Fruit fly (Drosophila melanogaster) whole organism, wandering third instar larva: ENCODE results near the gene nAChRalpha7.

ENCODE experiments used
- Abd-B ChIP-seq: fragments of >200 bp; optimal IDR thresholded peaks from 2 replicates; lab custom pipeline; 2017; ENCODE audit warnings: missing biosample characterization, missing genetic modification characterization
- CG32264 ChIP-seq: fragments of 200-800 bp; sonication (Bioruptor generic); optimal IDR thresholded peaks from 2 replicates; lab custom pipeline; 2016; ENCODE audit warnings: missing biosample characterization, missing genetic modification characterization
- CG9705 ChIP-seq: fragments of 200-800 bp; sonication (Bioruptor generic); optimal IDR thresholded peaks from 2 replicates; lab custom pipeline; 2018; ENCODE audit warnings: missing biosample characterization, mild to moderate bottlenecking, missing genetic modification characterization
- CrebA ChIP-seq: fragments of 200-800 bp; sonication (Bioruptor generic); optimal IDR thresholded peaks from 2 replicates; lab custom pipeline; 2016; ENCODE audit warnings: missing biosample characterization, mild to moderate bottlenecking, missing genetic modification characterization, borderline replicate concordance
- Dfd ChIP-seq: fragments of >200 bp; optimal IDR thresholded peaks from 2 replicates; lab custom pipeline; 2017; ENCODE audit warnings: missing biosample characterization, missing genetic modification characterization
- Dif ChIP-seq: fragments of 200-275, 200-300 bp; sonication (Bioruptor generic); optimal IDR thresholded peaks from 2 replicates; lab custom pipeline; 2018; ENCODE audit warnings: missing biosample characterization, missing genetic modification characterization; ENCODE audit not compliant: partially characterized antibody
- GATAd ChIP-seq: sonication (Bioruptor generic); optimal IDR thresholded peaks from 2 replicates; lab custom pipeline; 2016; ENCODE audit warnings: missing biosample characterization, missing genetic modification characterization
- HLH106 ChIP-seq: fragments of 200-800 bp; optimal IDR thresholded peaks from 3 replicates; lab custom pipeline; 2019; ENCODE audit warnings: missing biosample characterization, mild to moderate bottlenecking, missing genetic modification characterization, moderate library complexity
- Hnf4 ChIP-seq: fragments of 200-800 bp; sonication (Bioruptor generic); optimal IDR thresholded peaks from 2 replicates; lab custom pipeline; 2016; ENCODE audit warnings: missing biosample characterization, mild to moderate bottlenecking, missing genetic modification characterization
- Hr78 ChIP-seq: fragments of >200 bp; optimal IDR thresholded peaks from 2 replicates; lab custom pipeline; 2017; ENCODE audit warnings: missing biosample characterization, missing genetic modification characterization
- Hr83 ChIP-seq: fragments of 200-300 bp; sonication (Bioruptor generic); optimal IDR thresholded peaks from 2 replicates; lab custom pipeline; 2016; ENCODE audit warnings: missing biosample characterization, mild to moderate bottlenecking, missing genetic modification characterization, moderate library complexity; ENCODE audit not compliant: poor library complexity, severe bottlenecking
- Jra ChIP-seq: sonication (Bioruptor generic); optimal IDR thresholded peaks from 2 replicates; lab custom pipeline; 2016; ENCODE audit warnings: missing biosample characterization, missing genetic modification characterization
- Mio ChIP-seq: sonication (Bioruptor generic); optimal IDR thresholded peaks from 2 replicates; lab custom pipeline; 2016; ENCODE audit warnings: missing biosample characterization, missing genetic modification characterization
- Myc ChIP-seq: fragments of >200 bp; optimal IDR thresholded peaks from 2 replicates; lab custom pipeline; 2017
- N ChIP-seq: fragments of >200 bp; optimal IDR thresholded peaks from 2 replicates; lab custom pipeline; 2018; ENCODE audit warnings: missing biosample characterization, missing external identifiers, missing genetic modification characterization
- OdsH ChIP-seq: fragments of 200-800 bp; sonication (Bioruptor generic); optimal IDR thresholded peaks from 2 replicates; lab custom pipeline; 2016; ENCODE audit warnings: missing biosample characterization, mild to moderate bottlenecking, missing genetic modification characterization
- Rel ChIP-seq, 2 experiments: fragments of 200-800 bp; sonication (Bioruptor generic) in 1 of 2; optimal IDR thresholded peaks; 2 replicates in 1 of 2; 3 replicates in 1 of 2; lab custom pipeline; 2016 to 2019; ENCODE audit warnings: mild to moderate bottlenecking in 2 of 2, missing biosample characterization in 2 of 2, missing genetic modification characterization in 2 of 2, moderate library complexity in 1 of 2
- Sp1 ChIP-seq: fragments of 200-800 bp; sonication (Bioruptor generic); optimal IDR thresholded peaks from 3 replicates; lab custom pipeline; 2019; ENCODE audit warnings: missing biosample characterization, mild to moderate bottlenecking, missing genetic modification characterization, moderate library complexity
- Vsx2 ChIP-seq: fragments of 200-300, 225-300 bp; sonication (Bioruptor generic); optimal IDR thresholded peaks from 2 replicates; lab custom pipeline; 2018; ENCODE audit warnings: missing biosample characterization, missing genetic modification characterization; ENCODE audit not compliant: partially characterized antibody
- br ChIP-seq: fragments of 200-800 bp; sonication (Bioruptor generic); optimal IDR thresholded peaks from 2 replicates; lab custom pipeline; 2016; ENCODE audit warnings: missing biosample characterization, missing genetic modification characterization
- brk ChIP-seq: fragments of 200-800 bp; sonication (Bioruptor generic); optimal IDR thresholded peaks from 2 replicates; lab custom pipeline; 2016; ENCODE audit warnings: missing biosample characterization, mild to moderate bottlenecking, missing genetic modification characterization
- dl ChIP-seq, 2 experiments: fragments of 175-275, 200-275 bp in 1 of 2; fragments of 200-275 bp in 1 of 2; sonication (Bioruptor generic); optimal IDR thresholded peaks; lab custom pipeline; 2018; ENCODE audit warnings: mild to moderate bottlenecking in 2 of 2, missing biosample characterization in 2 of 2, missing genetic modification characterization in 2 of 2, moderate library complexity in 2 of 2; ENCODE audit not compliant: partially characterized antibody in 2 of 2, insufficient read depth in 1 of 2
- dmrt93B ChIP-seq: fragments of 200-800 bp; sonication (Bioruptor generic); optimal IDR thresholded peaks from 2 replicates; lab custom pipeline; 2018; ENCODE audit warnings: missing biosample characterization, mild to moderate bottlenecking, missing genetic modification characterization
- dsf ChIP-seq: sonication (Bioruptor generic); optimal IDR thresholded peaks from 2 replicates; lab custom pipeline; 2016; ENCODE audit warnings: missing biosample characterization, missing genetic modification characterization, borderline replicate concordance
- ey ChIP-seq: fragments of 200-800 bp; sonication (Bioruptor generic); optimal IDR thresholded peaks from 2 replicates; lab custom pipeline; 2016; ENCODE audit warnings: missing biosample characterization, missing genetic modification characterization
- foxo ChIP-seq, 2 experiments: fragments of 200-800 bp; sonication (Bioruptor generic); optimal IDR thresholded peaks; 2 replicates in 1 of 2; 3 replicates in 1 of 2; lab custom pipeline; 2016 to 2017; ENCODE audit warnings: missing biosample characterization in 2 of 2, missing genetic modification characterization in 2 of 2
- fru ChIP-seq: fragments of 200-800 bp; sonication (Bioruptor generic); optimal IDR thresholded peaks from 3 replicates; lab custom pipeline; 2016; ENCODE audit warnings: missing biosample characterization, mild to moderate bottlenecking, missing genetic modification characterization
- h ChIP-seq: fragments of 200-800 bp; sonication (Bioruptor generic); optimal IDR thresholded peaks from 3 replicates; lab custom pipeline; 2016; ENCODE audit warnings: missing biosample characterization, mild to moderate bottlenecking, missing genetic modification characterization
- jim ChIP-seq: fragments of 175-275, 200-325 bp; sonication (Bioruptor generic); optimal IDR thresholded peaks from 2 replicates; lab custom pipeline; 2016; ENCODE audit warnings: missing biosample characterization, mild to moderate bottlenecking, missing genetic modification characterization
- lola ChIP-seq: fragments of >200 bp; optimal IDR thresholded peaks from 2 replicates; lab custom pipeline; 2017; ENCODE audit warnings: missing biosample characterization, missing genetic modification characterization
- pan ChIP-seq: fragments of >200 bp; optimal IDR thresholded peaks from 2 replicates; lab custom pipeline; 2017
- psq ChIP-seq: fragments of 200-800 bp; sonication (Bioruptor generic); optimal IDR thresholded peaks from 3 replicates; lab custom pipeline; 2017; ENCODE audit warnings: missing biosample characterization, mild to moderate bottlenecking, missing genetic modification characterization, moderate library complexity
- rgr ChIP-seq: fragments of 200-800 bp; sonication (Bioruptor generic); optimal IDR thresholded peaks from 3 replicates; lab custom pipeline; 2016; ENCODE audit warnings: missing biosample characterization, mild to moderate bottlenecking, missing genetic modification characterization
- sage ChIP-seq: fragments of 200-800 bp; sonication (Bioruptor generic); optimal IDR thresholded peaks from 2 replicates; lab custom pipeline; 2016; ENCODE audit warnings: missing biosample characterization, mild to moderate bottlenecking, missing genetic modification characterization
- sv ChIP-seq: fragments of 200-800 bp; sonication (Bioruptor generic); optimal IDR thresholded peaks from 3 replicates; lab custom pipeline; 2016; ENCODE audit warnings: missing biosample characterization, missing genetic modification characterization
- tai ChIP-seq: sonication (Bioruptor generic); optimal IDR thresholded peaks from 2 replicates; lab custom pipeline; 2016; ENCODE audit warnings: missing biosample characterization, missing genetic modification characterization
- usp ChIP-seq: fragments of >200 bp; optimal IDR thresholded peaks from 2 replicates; lab custom pipeline; 2017; ENCODE audit warnings: missing biosample characterization, missing genetic modification characterization
- woc ChIP-seq: sonication (Bioruptor generic); optimal IDR thresholded peaks from 2 replicates; lab custom pipeline; 2016; ENCODE audit warnings: missing biosample characterization, mild to moderate bottlenecking, missing genetic modification characterization

The nAChRalpha7 gene

dm6 chrX:19322945-19323834 is 25.1 kb downstream of the nAChRalpha7 start:
- peak; percentile 5 for TF ChIP-seq Dif (GFP tag; lab: Kevin White, UChicago)
- no peak for TF ChIP-seq ey (GFP tag; lab: Kevin White, UChicago)
- no peak for TF ChIP-seq CG32264 (GFP tag; lab: Kevin White, UChicago)

- TF ChIP-seq Dfd: peak; percentile 72
- TF ChIP-seq psq (GFP tag; lab: Kevin White, UChicago): peak; percentile 88
- no peak for TF ChIP-seq jim
- peak; percentile 88 for TF ChIP-seq sage (GFP tag; lab: Kevin White, UChicago)
- TF ChIP-seq Jra (GFP tag; lab: Kevin White, UChicago): peak; percentile 69
- peak; percentile 28 for TF ChIP-seq Mio
- TF ChIP-seq lola (GFP tag; lab: Kevin White, UChicago): no peak
- peak; percentile 61 for TF ChIP-seq CrebA (GFP tag; lab: Kevin White, UChicago)
- TF ChIP-seq OdsH: peak; percentile 94
- no peak for TF ChIP-seq Vsx2 (GFP tag; lab: Kevin White, UChicago)
- peak; percentile 94 for TF ChIP-seq rgr
- TF ChIP-seq tai: peak; percentile 51
- no peak for TF ChIP-seq usp (GFP tag; lab: Kevin White, UChicago)
- TF ChIP-seq CG32264 (GFP tag; lab: Kevin White, UChicago): peak; percentile 78
- TF ChIP-seq pan (lab: Kevin White, UChicago): no peak
- no peak for TF ChIP-seq dsf (GFP tag; lab: Kevin White, UChicago)
- TF ChIP-seq Hr83 (GFP tag; lab: Kevin White, UChicago): no peak
- peak; percentile 93 for TF ChIP-seq fru (GFP tag; lab: Kevin White, UChicago)
- TF ChIP-seq Sp1: peak; percentile 93
- no peak for TF ChIP-seq dl (GFP tag; optimal IDR thresholded peaks at IDR 0.05; lab: Kevin White, UChicago; ENCODE audit: insufficient read depth in 1 of 2, partially characterized antibody in 2 of 2)
- TF ChIP-seq Hnf4 (GFP tag; lab: Kevin White, UChicago): peak; percentile 81
- no peak for TF ChIP-seq N (GFP tag; lab: Kevin White, UChicago)
- TF ChIP-seq foxo (GFP tag; optimal IDR thresholded peaks at IDR 0.05; lab: Kevin White, UChicago): peak; percentile 67 to 94
- TF ChIP-seq Hr78 (GFP tag; lab: Kevin White, UChicago): no peak
- peak; percentile 72 for TF ChIP-seq brk
- TF ChIP-seq dmrt93B (GFP tag; lab: Kevin White, UChicago): peak; percentile 85
- TF ChIP-seq CG9705: peak; percentile 84
- no peak for TF ChIP-seq Myc (lab: Kevin White, UChicago)
- no peak for TF ChIP-seq Abd-B (GFP tag; lab: Kevin White, UChicago)
- peak; percentile 94 for TF ChIP-seq h (GFP tag; lab: Kevin White, UChicago)
- peak; percentile 92 for TF ChIP-seq ey (GFP tag; lab: Kevin White, UChicago)
- peak; percentile 38 for TF ChIP-seq Dif (GFP tag; lab: Kevin White, UChicago)
- peak; percentile 84 for TF ChIP-seq woc
- TF ChIP-seq sv (GFP tag; lab: Kevin White, UChicago): peak; percentile 94
- TF ChIP-seq br: peak; percentile 89
- peak; percentile 92 for TF ChIP-seq HLH106 (tag; lab: Kevin White, UChicago)
- peak; percentile 27 for TF ChIP-seq GATAd (GFP tag; lab: Kevin White, UChicago)
- peak; percentile 67 for TF ChIP-seq Rel (GFP tag; optimal IDR thresholded peaks at IDR 0.05; lab: Kevin White, UChicago)
- peak; percentile 63 for TF ChIP-seq Rel (tag; optimal IDR thresholded peaks at IDR 0.05; lab: Kevin White, UChicago)
These were observed 26.2 kb downstream of the nAChRalpha7 start, which contains the start of gene out for dm6 chrX:19321820-19322708. Gene out, minus strand, starts transcription at chrX:19322106.
